Fruit fly (Drosophila melanogaster) whole organism, adult: ENCODE measurements around the gene CG11168.

Experiments
- CG11617 ChIP-seq: fragments of 200-800 bp; sonication (Bioruptor generic); optimal IDR thresholded peaks from 2 replicates; lab custom pipeline; 2017; ENCODE audit warnings: mild to moderate bottlenecking, missing biosample characterization, missing genetic modification reagents, missing genetic modification characterization
- CG14711 ChIP-seq: fragments of 200-800 bp; sonication (Bioruptor generic); optimal IDR thresholded peaks from 2 replicates; lab custom pipeline; 2018; ENCODE audit warnings: missing biosample characterization, mild to moderate bottlenecking, missing genetic modification characterization, moderate library complexity
- CG33017 ChIP-seq: fragments of 200-800 bp; sonication (Bioruptor generic); optimal IDR thresholded peaks from 2 replicates; lab custom pipeline; 2018; ENCODE audit warnings: missing biosample characterization, mild to moderate bottlenecking, missing genetic modification characterization, moderate library complexity
- CG5204 ChIP-seq: fragments of 200-800 bp; sonication (Bioruptor generic); optimal IDR thresholded peaks from 2 replicates; lab custom pipeline; 2016; ENCODE audit warnings: missing biosample characterization, missing genetic modification characterization
- Clk ChIP-seq: fragments of 200-800 bp; sonication (Bioruptor generic); optimal IDR thresholded peaks from 2 replicates; lab custom pipeline; 2017; ENCODE audit warnings: missing biosample characterization, missing genetic modification characterization
- Crg-1 ChIP-seq: fragments of 200-800 bp; sonication (Bioruptor generic); optimal IDR thresholded peaks from 2 replicates; lab custom pipeline; 2016; ENCODE audit warnings: missing biosample characterization, missing genetic modification characterization
- cnc ChIP-seq, 2 experiments: fragments of >200 bp; optimal IDR thresholded peaks; 2 replicates each; lab custom pipeline; 2017
- kay ChIP-seq: fragments of 200-800 bp; sonication (Bioruptor generic); peaks from one replicate; lab custom pipeline; 2016; ENCODE audit warnings: missing biosample characterization, missing genetic modification characterization, borderline replicate concordance
- toe ChIP-seq: fragments of 200-800 bp; sonication (Bioruptor generic); optimal IDR thresholded peaks from 2 replicates; lab custom pipeline; 2016; ENCODE audit warnings: missing biosample characterization, missing genetic modification characterization

- TF ChIP-seq CG11617 (GFP tag; lab: Kevin White, UChicago) (no peak), toe (GFP tag; lab: Kevin White, UChicago) (no peak), CG14711 (tag; lab: Kevin White, UChicago) (no peak), CG33017 (tag; lab: Kevin White, UChicago) (no peak), kay (GFP tag; lab: Kevin White, UChicago) (no peak), Clk (no peak), Crg-1 (no peak), cnc (optimal IDR thresholded peaks at IDR 0.05; lab: Kevin White, UChicago) (no peak), CG5204 (GFP tag; lab: Kevin White, UChicago) (no peak)
Measured at dm6 chr3R:24886470-24886869, 31.4 kb upstream of the CG11168 start.
